Fruit fly (Drosophila melanogaster): ENCODE results near the gene ppk13.

ppk13 gene

DNA sequence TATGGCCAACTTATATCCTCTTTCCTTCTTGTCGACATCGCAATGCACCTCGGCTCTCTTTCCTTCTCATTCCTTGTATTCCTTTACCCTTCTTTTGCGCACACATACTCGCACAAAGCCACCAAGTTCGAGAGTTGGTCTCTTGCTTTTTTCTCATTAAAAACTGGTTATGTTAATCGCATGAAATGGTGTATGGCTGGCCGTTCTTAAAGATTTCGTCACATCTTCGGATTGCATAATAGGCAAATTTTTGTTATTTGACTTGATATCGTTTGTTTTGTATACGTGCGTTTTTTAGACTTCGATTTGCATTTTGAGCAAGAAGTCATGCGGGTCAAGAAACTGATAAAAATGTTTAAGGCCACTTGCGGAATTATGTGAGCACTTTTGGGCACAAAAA is 17.7 kb downstream of the ppk13 start:
- TF ChIP-seq psq (optimal IDR thresholded peaks at IDR 0.05) (no peak), Sin3A (optimal IDR thresholded peaks at IDR 0.05) (no peak)

DNA sequence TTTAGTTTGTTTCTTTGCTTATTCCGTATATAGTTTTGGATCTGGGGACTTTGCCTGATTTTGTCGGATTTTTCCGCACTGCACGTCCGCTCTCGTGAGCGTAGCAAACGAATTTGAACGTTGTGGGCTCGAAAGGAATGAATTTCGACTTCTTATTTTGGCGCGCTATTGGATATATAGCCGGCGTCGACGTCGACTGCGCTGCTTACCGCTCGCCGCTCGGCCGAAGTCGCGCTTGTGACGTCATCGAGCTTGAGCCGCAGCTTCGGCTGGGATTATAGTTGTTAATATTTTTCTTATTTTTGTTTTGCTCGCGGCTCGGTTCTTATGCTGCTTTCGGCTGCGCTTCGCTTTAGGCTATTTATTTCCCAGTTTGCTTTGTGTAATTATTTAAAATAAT is 18.8 kb downstream of the ppk13 start:
- TF ChIP-seq Myc (optimal IDR thresholded peaks at IDR 0.05) (no peak), h (optimal IDR thresholded peaks at IDR 0.05) (no peak)

DNA sequence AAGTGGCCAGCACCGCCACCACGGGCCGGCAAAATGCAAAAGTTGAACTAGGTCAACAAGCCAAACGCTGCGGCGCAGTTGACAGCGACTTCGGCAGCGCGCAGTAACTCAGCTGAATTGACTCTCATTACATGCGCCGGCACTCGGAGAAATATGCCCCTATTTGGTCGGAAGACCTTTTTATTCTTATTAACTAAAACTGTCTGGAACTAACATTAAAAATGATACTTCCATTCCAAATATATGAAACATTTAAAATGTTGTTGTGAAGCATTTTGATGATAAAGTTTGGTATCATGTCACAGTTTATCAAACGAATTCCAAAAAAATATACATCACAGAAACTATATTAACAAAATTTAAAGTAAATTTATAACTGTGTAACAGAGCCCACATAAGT is 21.4 kb downstream of the ppk13 start:
- no peak for TF ChIP-seq insv (optimal IDR thresholded peaks at IDR 0.05)
- TF ChIP-seq psq (optimal IDR thresholded peaks at IDR 0.05) = no peak
- no peak for TF ChIP-seq Sin3A (optimal IDR thresholded peaks at IDR 0.05)
- no peak for TF ChIP-seq Myc (optimal IDR thresholded peaks at IDR 0.05)
- TF ChIP-seq h (optimal IDR thresholded peaks at IDR 0.05) = no peak

DNA sequence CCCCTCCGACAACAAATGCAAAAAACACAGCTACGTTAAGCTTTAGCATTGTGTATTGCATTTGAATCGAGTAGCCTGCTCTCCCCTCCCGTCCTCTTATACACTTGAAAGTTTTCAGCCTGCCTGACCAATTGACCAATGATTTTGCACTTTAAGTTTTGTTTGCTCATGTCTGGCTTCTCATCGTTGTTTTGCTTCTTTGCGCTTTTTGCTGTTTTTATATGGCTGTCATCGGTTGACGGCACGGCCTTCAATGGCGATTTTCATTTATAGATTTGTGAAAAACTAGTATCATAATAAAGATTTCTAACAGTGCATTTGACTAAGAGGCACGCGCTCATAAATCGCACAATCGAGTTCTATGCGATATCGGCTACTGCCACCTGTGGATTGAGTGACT is 22.7 kb downstream of the ppk13 start:
- TF ChIP-seq h (optimal IDR thresholded peaks at IDR 0.05) (no peak), Sin3A (optimal IDR thresholded peaks at IDR 0.05) (no peak), Myc (optimal IDR thresholded peaks at IDR 0.05) (no peak), insv (optimal IDR thresholded peaks at IDR 0.05) (no peak), psq (optimal IDR thresholded peaks at IDR 0.05) (no peak), ttk (optimal IDR thresholded peaks at IDR 0.05) (no peak)

DNA sequence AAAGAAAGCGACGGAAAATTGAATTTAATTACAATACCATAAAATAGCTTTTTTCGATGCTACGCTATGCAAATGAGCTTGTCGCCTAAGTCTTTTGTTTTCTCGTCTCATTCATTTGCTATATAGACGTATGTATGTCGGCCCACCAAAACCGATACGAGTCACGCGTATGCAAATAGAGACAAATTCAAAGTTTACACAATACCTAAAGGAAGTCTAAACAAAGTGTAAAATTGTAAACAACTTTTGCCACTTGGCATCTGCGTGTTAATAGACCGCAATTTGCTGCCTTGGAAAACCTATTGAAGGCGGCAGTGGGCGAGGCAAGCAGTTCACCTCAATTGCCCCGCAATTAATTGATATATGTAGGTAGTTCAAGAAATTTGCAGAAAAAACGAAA is 25.9 kb downstream of the ppk13 start:
- TF ChIP-seq psq (optimal IDR thresholded peaks at IDR 0.05) = no peak
- no peak for TF ChIP-seq h (optimal IDR thresholded peaks at IDR 0.05)
- no peak for TF ChIP-seq insv (optimal IDR thresholded peaks at IDR 0.05)
- TF ChIP-seq ttk (optimal IDR thresholded peaks at IDR 0.05) = no peak
- TF ChIP-seq Myc (optimal IDR thresholded peaks at IDR 0.05) = no peak

DNA sequence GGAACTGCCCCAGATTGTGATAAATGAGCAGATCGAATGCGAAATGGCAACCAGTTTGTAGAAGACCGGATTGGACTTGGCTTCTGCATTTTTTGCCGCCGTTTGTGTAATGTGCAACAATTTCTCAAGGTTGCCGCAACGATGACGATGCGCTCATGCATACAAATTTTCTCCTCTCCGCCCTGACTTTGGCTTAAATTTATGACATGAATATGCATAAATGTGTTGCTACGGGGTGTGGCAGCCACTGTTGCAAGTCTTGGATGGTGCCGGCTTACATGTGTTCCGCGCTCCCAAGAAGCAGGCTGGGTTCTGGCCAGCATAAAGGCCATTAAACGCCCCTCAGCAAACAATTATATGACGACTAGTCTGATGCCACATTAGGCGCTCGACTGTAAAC is 27.0 kb downstream of the ppk13 start:
- TF ChIP-seq ttk (optimal IDR thresholded peaks at IDR 0.05) (no peak), psq (optimal IDR thresholded peaks at IDR 0.05) (no peak), insv (optimal IDR thresholded peaks at IDR 0.05) (no peak), Myc (optimal IDR thresholded peaks at IDR 0.05) (no peak)

DNA sequence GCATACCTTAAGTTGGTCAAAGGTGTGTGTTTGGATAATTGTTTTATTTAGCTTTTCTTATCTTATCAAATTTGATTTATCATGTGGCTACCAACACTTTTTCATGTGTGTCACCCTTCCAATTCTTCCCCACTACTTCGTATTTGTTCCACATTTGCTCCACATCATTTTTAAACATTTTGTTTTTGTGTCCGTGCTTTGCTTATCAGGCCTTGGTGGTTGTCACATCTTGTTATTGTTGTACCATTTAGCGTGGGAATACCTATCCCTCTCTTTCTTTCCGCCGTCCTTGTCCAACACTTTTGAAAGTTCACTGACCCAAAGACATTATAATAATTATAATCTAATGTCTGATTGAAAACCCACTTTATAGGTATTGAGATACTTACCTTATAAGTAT is 34.9 kb downstream of the ppk13 start:
- TF ChIP-seq psq (optimal IDR thresholded peaks at IDR 0.05) (no peak), Sin3A (optimal IDR thresholded peaks at IDR 0.05) (no peak), Myc (optimal IDR thresholded peaks at IDR 0.05) (no peak), ttk (optimal IDR thresholded peaks at IDR 0.05) (no peak), insv (optimal IDR thresholded peaks at IDR 0.05) (no peak), h (optimal IDR thresholded peaks at IDR 0.05) (no peak)

DNA sequence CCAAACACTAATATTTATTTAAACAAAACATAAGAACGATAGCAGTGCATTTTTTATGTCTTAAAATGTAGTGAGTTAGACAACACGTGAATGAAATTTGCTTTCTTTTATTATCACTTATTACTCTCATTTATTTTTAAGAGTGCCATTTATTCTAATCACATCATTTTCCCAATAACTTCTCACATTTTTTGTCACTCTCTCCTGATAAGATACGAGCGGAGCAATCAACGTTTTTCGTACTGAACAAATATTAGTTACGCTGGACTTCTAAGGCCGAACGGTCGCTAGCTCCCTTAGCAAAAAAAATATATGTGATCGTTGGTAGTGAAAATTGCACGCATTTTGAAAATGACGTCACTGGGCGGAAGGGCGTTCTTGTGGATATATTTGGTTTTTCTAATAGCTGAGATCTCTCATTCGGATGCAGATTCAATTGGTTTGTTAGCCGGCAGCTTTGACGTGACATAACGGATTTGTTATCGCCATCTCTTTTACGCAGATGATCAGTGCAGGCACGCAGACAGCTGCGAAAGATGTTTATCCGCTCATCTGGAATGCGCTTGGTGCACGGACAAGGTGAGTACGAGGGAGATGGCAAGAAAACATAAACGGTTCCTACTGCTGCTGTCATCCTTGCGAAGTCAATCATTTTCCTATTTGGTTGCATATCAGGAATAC is 35.6 kb downstream of the ppk13 start, which contains the start of gene Itgbn:
Itgbn (plus strand) TSS at position 251 of the 681 bp plus-strand sequence.
- TF ChIP-seq Sin3A (optimal IDR thresholded peaks at IDR 0.05) (no peak), h (optimal IDR thresholded peaks at IDR 0.05) (no peak), insv (optimal IDR thresholded peaks at IDR 0.05) (no peak), Myc (optimal IDR thresholded peaks at IDR 0.05) (no peak), psq (optimal IDR thresholded peaks at IDR 0.05) (no peak), ttk (optimal IDR thresholded peaks at IDR 0.05) (no peak)

DNA sequence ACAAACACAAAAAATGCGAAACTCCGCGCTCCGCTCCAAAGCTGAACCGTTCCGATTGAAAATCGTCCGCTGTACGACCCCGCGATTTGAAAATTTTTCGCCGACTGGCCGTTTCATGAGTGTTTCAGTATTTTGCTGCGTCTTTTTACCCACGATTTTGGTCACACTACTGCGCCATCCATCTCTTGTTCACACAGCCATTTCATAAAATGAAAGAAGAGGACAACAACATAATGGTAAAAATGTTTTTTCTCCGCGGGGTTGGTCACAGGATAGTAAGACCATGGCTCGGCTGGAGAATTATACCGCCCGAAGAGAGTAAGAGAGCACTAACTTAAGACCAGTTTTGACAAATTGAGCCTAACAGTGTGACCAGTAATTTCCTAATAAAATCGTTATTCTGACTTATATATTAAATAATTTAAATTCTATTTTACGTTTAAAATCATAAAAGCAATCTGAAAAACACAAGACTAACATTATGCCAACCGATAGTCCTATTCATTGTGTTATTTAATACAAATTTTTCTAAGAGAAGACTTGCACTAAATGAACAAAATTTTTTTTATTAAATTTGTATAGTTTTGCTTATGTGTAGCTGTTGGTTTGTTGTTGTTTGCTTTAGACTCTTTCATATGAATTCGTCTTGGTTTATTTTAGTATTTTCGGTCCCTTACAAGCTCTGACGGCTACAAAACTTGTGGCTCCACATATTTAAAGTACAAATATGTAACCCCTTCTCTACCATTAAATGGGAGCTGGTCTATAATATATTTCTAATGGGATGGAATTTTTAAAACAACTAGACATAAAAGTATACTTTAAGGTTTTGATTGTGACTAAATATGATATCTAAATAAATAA is 36.4 kb downstream of the ppk13 start, which contains the start of gene CG42238:
CG42238 (minus strand) TSS at position 292 of the 864 bp plus-strand sequence.
- TF ChIP-seq psq (optimal IDR thresholded peaks at IDR 0.05) (no peak), Myc (optimal IDR thresholded peaks at IDR 0.05) (no peak), ttk (optimal IDR thresholded peaks at IDR 0.05) (no peak), insv (optimal IDR thresholded peaks at IDR 0.05) (no peak), h (optimal IDR thresholded peaks at IDR 0.05) (no peak), Sin3A (optimal IDR thresholded peaks at IDR 0.05) (no peak)

DNA sequence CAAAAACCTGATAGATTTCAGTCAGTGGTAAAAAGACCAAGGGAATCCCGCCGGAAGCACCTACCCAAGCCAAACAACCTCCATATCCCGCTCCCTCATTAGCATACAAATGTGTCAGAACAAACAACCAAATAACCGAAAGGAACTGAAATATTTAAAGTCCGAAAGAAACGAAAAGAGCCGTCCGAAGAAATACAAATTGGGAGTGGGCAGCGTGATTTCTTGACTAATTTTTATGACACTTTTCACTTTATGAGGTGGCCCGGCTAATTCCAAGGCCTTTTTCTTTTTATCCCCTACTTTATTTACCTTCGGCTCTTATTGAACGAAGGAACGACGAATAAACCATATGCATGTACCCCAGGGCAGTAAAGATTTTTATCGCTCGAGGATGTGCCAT is 47.8 kb downstream of the ppk13 start:
- TF ChIP-seq psq (optimal IDR thresholded peaks at IDR 0.05) (no peak), insv (optimal IDR thresholded peaks at IDR 0.05) (no peak), h (optimal IDR thresholded peaks at IDR 0.05) (no peak), Myc (optimal IDR thresholded peaks at IDR 0.05) (no peak), Sin3A (optimal IDR thresholded peaks at IDR 0.05) (no peak), ttk (optimal IDR thresholded peaks at IDR 0.05) (no peak)

DNA sequence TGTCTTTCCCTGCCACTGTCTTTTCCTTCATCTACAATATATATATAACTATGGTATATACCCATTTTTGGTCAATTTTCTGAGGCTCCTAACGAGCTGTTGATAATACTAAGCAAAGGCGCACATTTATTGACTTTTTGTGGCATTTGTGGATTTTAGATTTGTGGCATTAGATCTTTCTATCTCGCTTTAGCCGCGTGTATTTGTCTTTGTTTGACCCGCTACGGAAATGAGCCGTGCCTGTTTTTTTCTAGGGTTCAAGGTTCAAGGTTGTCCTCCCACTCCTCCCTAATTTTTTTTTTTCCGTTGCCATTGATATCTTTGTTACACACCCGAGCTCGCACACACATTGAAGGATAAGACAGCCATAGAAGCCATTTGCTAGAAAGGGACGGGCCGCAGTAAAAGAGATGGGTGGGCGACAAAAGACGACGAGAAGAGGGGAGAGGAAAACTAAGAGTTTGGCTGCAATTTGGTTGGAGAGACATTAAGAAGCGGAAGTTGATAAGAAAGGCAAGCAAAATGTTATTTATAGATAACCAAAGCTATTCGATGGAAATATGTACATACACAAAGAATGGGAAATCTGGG is 48.9 kb downstream of the ppk13 start:
- TF ChIP-seq h (optimal IDR thresholded peaks at IDR 0.05) = no peak
- TF ChIP-seq Myc (optimal IDR thresholded peaks at IDR 0.05) = no peak
- TF ChIP-seq insv (optimal IDR thresholded peaks at IDR 0.05) = no peak
- no peak for TF ChIP-seq psq (optimal IDR thresholded peaks at IDR 0.05)
- no peak for TF ChIP-seq ttk (optimal IDR thresholded peaks at IDR 0.05)
- no peak for TF ChIP-seq Sin3A (optimal IDR thresholded peaks at IDR 0.05)

DNA sequence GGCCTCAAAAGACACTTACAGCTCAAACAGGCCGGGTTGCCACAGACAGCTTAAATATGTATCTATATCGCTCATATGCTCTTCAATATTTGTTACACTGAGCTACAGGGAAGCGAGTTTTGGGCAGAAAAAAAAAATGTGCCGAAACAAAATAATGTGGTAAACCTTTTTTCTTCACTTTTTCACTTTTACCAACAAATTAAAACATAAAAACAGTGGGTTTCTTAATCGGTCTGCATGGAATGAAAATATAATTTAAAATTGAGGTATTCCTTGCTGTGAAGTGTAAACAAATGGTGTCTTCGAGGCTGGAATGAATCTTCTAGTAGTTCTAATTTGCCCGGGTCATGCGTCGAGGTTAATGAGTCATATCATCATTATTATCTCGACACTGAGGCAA is 49.8 kb downstream of the ppk13 start:
- TF ChIP-seq ttk (optimal IDR thresholded peaks at IDR 0.05) (no peak), psq (optimal IDR thresholded peaks at IDR 0.05) (no peak), h (optimal IDR thresholded peaks at IDR 0.05) (no peak), Sin3A (optimal IDR thresholded peaks at IDR 0.05) (no peak), insv (optimal IDR thresholded peaks at IDR 0.05) (no peak), Myc (optimal IDR thresholded peaks at IDR 0.05) (no peak)
